Fruit fly (Drosophila melanogaster): ENCODE results near the gene CG32391.

Gene CG32391

dm6 chr3L:7069099-7069498 is at the start of gene CG32391:
Gene CG32391, minus strand, starts transcription at chr3L:7069199.
- TF ChIP-seq sv (GFP tag; optimal IDR thresholded peaks at IDR 0.05) (no peak), pan (optimal IDR thresholded peaks at IDR 0.05) (no peak), usp (GFP tag; optimal IDR thresholded peaks at IDR 0.05) (no peak), sage (GFP tag; optimal IDR thresholded peaks at IDR 0.05) (no peak), brk (GFP tag; optimal IDR thresholded peaks at IDR 0.05) (no peak), br (GFP tag; optimal IDR thresholded peaks at IDR 0.05) (no peak), tai (GFP tag; optimal IDR thresholded peaks at IDR 0.05) (no peak), Hr78 (GFP tag; optimal IDR thresholded peaks at IDR 0.05) (no peak), foxo (GFP tag; optimal IDR thresholded peaks at IDR 0.05) (no peak), woc (GFP tag; optimal IDR thresholded peaks at IDR 0.05) (no peak), CrebA (GFP tag; optimal IDR thresholded peaks at IDR 0.05; ENCODE audit: borderline replicate concordance) (no peak), dsf (GFP tag; optimal IDR thresholded peaks at IDR 0.05; ENCODE audit: borderline replicate concordance) (no peak), Dif (GFP tag; optimal IDR thresholded peaks at IDR 0.05; ENCODE audit: partially characterized antibody) (no peak), CG32264 (GFP tag; optimal IDR thresholded peaks at IDR 0.05) (no peak), psq (GFP tag; optimal IDR thresholded peaks at IDR 0.05) (no peak), GATAd (GFP tag; optimal IDR thresholded peaks at IDR 0.05) (no peak), Vsx2 (GFP tag; optimal IDR thresholded peaks at IDR 0.05; ENCODE audit: partially characterized antibody) (no peak)

dm6 chr3L:7115944-7116343 is 46.9 kb upstream of the CG32391 start:
- TF ChIP-seq Abd-B (GFP tag; optimal IDR thresholded peaks at IDR 0.05), result no peak
- TF ChIP-seq GATAd (GFP tag; optimal IDR thresholded peaks at IDR 0.05), result no peak
- no peak for TF ChIP-seq rgr (GFP tag; optimal IDR thresholded peaks at IDR 0.05)
- TF ChIP-seq woc (GFP tag; optimal IDR thresholded peaks at IDR 0.05), result no peak
- no peak for TF ChIP-seq dl (GFP tag; optimal IDR thresholded peaks at IDR 0.05; ENCODE audit: insufficient read depth in 1 of 2, partially characterized antibody in 2 of 2)
- no peak for TF ChIP-seq Mio (GFP tag; optimal IDR thresholded peaks at IDR 0.05)
- no peak for TF ChIP-seq Dif (GFP tag; optimal IDR thresholded peaks at IDR 0.05; ENCODE audit: partially characterized antibody)
- TF ChIP-seq dsf (GFP tag; optimal IDR thresholded peaks at IDR 0.05; ENCODE audit: borderline replicate concordance), result no peak
- no peak for TF ChIP-seq fru (GFP tag; optimal IDR thresholded peaks at IDR 0.05)
- no peak for TF ChIP-seq jim (GFP tag; optimal IDR thresholded peaks at IDR 0.05)
- no peak for TF ChIP-seq dmrt93B (GFP tag; optimal IDR thresholded peaks at IDR 0.05)
- no peak for TF ChIP-seq CrebA (GFP tag; optimal IDR thresholded peaks at IDR 0.05; ENCODE audit: borderline replicate concordance)
- TF ChIP-seq Hr78 (GFP tag; optimal IDR thresholded peaks at IDR 0.05), result no peak
- TF ChIP-seq psq (GFP tag; optimal IDR thresholded peaks at IDR 0.05), result no peak
- no peak for TF ChIP-seq foxo (GFP tag; optimal IDR thresholded peaks at IDR 0.05)
- TF ChIP-seq brk (GFP tag; optimal IDR thresholded peaks at IDR 0.05), result no peak

dm6 chr3L:7113010-7113409 is 44.0 kb upstream of the CG32391 start:
- TF ChIP-seq fru (GFP tag; optimal IDR thresholded peaks at IDR 0.05) (peak; percentile 70), OdsH (GFP tag; optimal IDR thresholded peaks at IDR 0.05) (peak; percentile 27), CrebA (GFP tag; optimal IDR thresholded peaks at IDR 0.05; ENCODE audit: borderline replicate concordance) (no peak), br (GFP tag; optimal IDR thresholded peaks at IDR 0.05) (peak; percentile 35), jim (GFP tag; optimal IDR thresholded peaks at IDR 0.05) (no peak), h (GFP tag; optimal IDR thresholded peaks at IDR 0.05) (peak; percentile 47), foxo (GFP tag; optimal IDR thresholded peaks at IDR 0.05) (peak in 1 of 2 experiments; percentile 47), woc (GFP tag; optimal IDR thresholded peaks at IDR 0.05) (peak; percentile 43), HLH106 (tag; optimal IDR thresholded peaks at IDR 0.05) (peak; percentile 57), rgr (GFP tag; optimal IDR thresholded peaks at IDR 0.05) (peak; percentile 18), Sp1 (GFP tag; optimal IDR thresholded peaks at IDR 0.05) (peak; percentile 37), Myc (optimal IDR thresholded peaks at IDR 0.05) (no peak), ey (GFP tag; optimal IDR thresholded peaks at IDR 0.05) (peak; percentile 39)

- TF ChIP-seq pan (optimal IDR thresholded peaks at IDR 0.05), result no peak
- no peak for TF ChIP-seq lola (GFP tag; optimal IDR thresholded peaks at IDR 0.05)
- no peak for TF ChIP-seq GATAd (GFP tag; optimal IDR thresholded peaks at IDR 0.05)
- TF ChIP-seq CrebA (GFP tag; optimal IDR thresholded peaks at IDR 0.05; ENCODE audit: borderline replicate concordance), result no peak
- no peak for TF ChIP-seq dsf (GFP tag; optimal IDR thresholded peaks at IDR 0.05; ENCODE audit: borderline replicate concordance)
- no peak for TF ChIP-seq h (GFP tag; optimal IDR thresholded peaks at IDR 0.05)
- no peak for TF ChIP-seq Dif (GFP tag; optimal IDR thresholded peaks at IDR 0.05; ENCODE audit: partially characterized antibody)
- TF ChIP-seq Hr78 (GFP tag; optimal IDR thresholded peaks at IDR 0.05), result no peak
These were observed 36.7 kb upstream of the CG32391 start for dm6 chr3L:7105693-7106092.

DNA sequence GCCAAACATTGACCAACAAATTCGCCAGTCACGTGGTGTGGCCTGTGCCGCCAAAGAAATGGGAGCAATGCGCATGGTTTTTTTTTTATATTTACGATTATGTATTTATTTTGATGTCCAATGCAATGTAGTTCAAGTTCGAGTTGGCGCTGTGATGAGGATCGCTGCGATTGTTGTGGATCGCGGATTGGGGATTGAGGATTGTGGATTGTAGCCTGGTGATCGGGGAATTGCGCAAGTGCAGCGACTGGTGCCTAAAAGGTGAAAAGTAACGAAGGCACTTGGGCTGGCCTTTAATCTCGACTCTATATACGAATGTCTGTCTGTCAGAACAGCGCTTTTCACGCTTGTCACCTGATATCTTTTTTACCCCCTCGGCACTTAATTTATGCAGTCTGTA is 35.5 kb upstream of the CG32391 start:
- TF ChIP-seq OdsH (GFP tag; optimal IDR thresholded peaks at IDR 0.05), result no peak
- TF ChIP-seq rgr (GFP tag; optimal IDR thresholded peaks at IDR 0.05), result no peak
- no peak for TF ChIP-seq Hr78 (GFP tag; optimal IDR thresholded peaks at IDR 0.05)
- no peak for TF ChIP-seq pan (optimal IDR thresholded peaks at IDR 0.05)
- no peak for TF ChIP-seq Hr83 (GFP tag; optimal IDR thresholded peaks at IDR 0.05; ENCODE audit: poor library complexity, severe bottlenecking)
- TF ChIP-seq Dfd (GFP tag; optimal IDR thresholded peaks at IDR 0.05), result no peak
- TF ChIP-seq usp (GFP tag; optimal IDR thresholded peaks at IDR 0.05), result no peak
- TF ChIP-seq dsf (GFP tag; optimal IDR thresholded peaks at IDR 0.05; ENCODE audit: borderline replicate concordance), result no peak
- TF ChIP-seq Dif (GFP tag; optimal IDR thresholded peaks at IDR 0.05; ENCODE audit: partially characterized antibody), result no peak
- no peak for TF ChIP-seq sage (GFP tag; optimal IDR thresholded peaks at IDR 0.05)
- no peak for TF ChIP-seq CG9705 (GFP tag; optimal IDR thresholded peaks at IDR 0.05)
